Fruit fly (Drosophila melanogaster): ENCODE data around the gene Cyp4e3.

The Cyp4e3 gene

dm6 chr2L:9705872-9706317 is 44.0 kb downstream of the Cyp4e3 start, which contains the start of gene CG31710:
CG31710 (minus strand) TSS chr2L:9705954.
- peak; percentile 22 for TF ChIP-seq mirr (GFP tag; optimal IDR thresholded peaks at IDR 0.05)
- no peak for TF ChIP-seq D (optimal IDR thresholded peaks at IDR 0.05)
- TF ChIP-seq D (GFP tag; optimal IDR thresholded peaks at IDR 0.05) = no peak
- TF ChIP-seq da (GFP tag; optimal IDR thresholded peaks at IDR 0.05) = no peak
- no peak for TF ChIP-seq GATAe (GFP tag; conservative IDR thresholded peaks at IDR 0.05)
- TF ChIP-seq CG9437 (GFP tag; optimal IDR thresholded peaks at IDR 0.05) = no peak
- no peak for TF ChIP-seq bigmax (GFP tag; optimal IDR thresholded peaks at IDR 0.05)
- TF ChIP-seq Pdp1 (GFP tag; optimal IDR thresholded peaks at IDR 0.05) = peak in 1 of 2 experiments; percentile 48
- TF ChIP-seq nmo (GFP tag; optimal IDR thresholded peaks at IDR 0.05) = no peak
- no peak for TF ChIP-seq aop (GFP tag; IDR thresholded peaks at IDR 0.05)
- TF ChIP-seq chm (GFP tag; IDR thresholded peaks at IDR 0.05) = peak; percentile 59; the same call in 1 of the 2 replicates
- no peak for TF ChIP-seq Nf-YA (GFP tag; IDR thresholded peaks at IDR 0.05)
- no peak for TF ChIP-seq ab (GFP tag; optimal IDR thresholded peaks at IDR 0.05)
- peak; percentile 28 for TF ChIP-seq PHDP (tag; optimal IDR thresholded peaks at IDR 0.05)
- peak; percentile 78; the same call in 1 of the 3 replicates for TF ChIP-seq CG34422 (GFP tag; IDR thresholded peaks at IDR 0.05)
- no peak for TF ChIP-seq esg (GFP tag; conservative IDR thresholded peaks at IDR 0.05)
- no peak for TF ChIP-seq CG1792 (GFP tag; optimal IDR thresholded peaks at IDR 0.05)
- TF ChIP-seq abd-A (tag; optimal IDR thresholded peaks at IDR 0.05) = peak; percentile 60
- no peak for TF ChIP-seq Hsf (GFP tag; optimal IDR thresholded peaks at IDR 0.05)
- TF ChIP-seq ci (GFP tag; IDR thresholded peaks at IDR 0.05) = peak; percentile 27; the same call in 1 of the 3 replicates
- TF ChIP-seq pfk (GFP tag; optimal IDR thresholded peaks at IDR 0.05) = no peak
- TF ChIP-seq CG17328 (GFP tag; IDR thresholded peaks at IDR 0.05) = no peak
- no peak for TF ChIP-seq CG3995 (GFP tag; optimal IDR thresholded peaks at IDR 0.05)
- peak; percentile 46 for TF ChIP-seq HmgZ (tag; optimal IDR thresholded peaks at IDR 0.05)
- no peak for TF ChIP-seq caup (GFP tag; optimal IDR thresholded peaks at IDR 0.05; ENCODE audit: severe bottlenecking)
- no peak for TF ChIP-seq crc (GFP tag; optimal IDR thresholded peaks at IDR 0.05)
- no peak for TF ChIP-seq wdn (GFP tag; IDR thresholded peaks at IDR 0.05)
- no peak for TF ChIP-seq inv (GFP tag; IDR thresholded peaks at IDR 0.05; ENCODE audit: partially characterized antibody)
- TF ChIP-seq CG11696 (GFP tag; IDR thresholded peaks at IDR 0.05) = no peak
- TF ChIP-seq sisA (GFP tag; IDR thresholded peaks at IDR 0.05) = no peak
- TF ChIP-seq z (GFP tag; IDR thresholded peaks at IDR 0.05) = no peak
- TF ChIP-seq CG5245 (GFP tag; optimal IDR thresholded peaks at IDR 0.05) = no peak
- no peak for TF ChIP-seq Dbx (GFP tag; IDR thresholded peaks at IDR 0.05)
- no peak for TF ChIP-seq hkb (optimal IDR thresholded peaks at IDR 0.05)
- TF ChIP-seq hkb (GFP tag; IDR thresholded peaks at IDR 0.05) = peak; percentile 56; the same call in 1 of the 2 replicates
- TF ChIP-seq Adf1 (GFP tag; IDR thresholded peaks at IDR 0.05) = no peak; the same call in 1 of the 2 replicates
- no peak for TF ChIP-seq CG1603 (tag; optimal IDR thresholded peaks at IDR 0.05)
- TF ChIP-seq CG32772 (GFP tag; IDR thresholded peaks at IDR 0.05) = no peak
- TF ChIP-seq CG10147 (GFP tag; optimal IDR thresholded peaks at IDR 0.05) = peak; percentile 11
- TF ChIP-seq NFAT (GFP tag; IDR thresholded peaks at IDR 0.05) = no peak
- TF ChIP-seq Ptx1 (GFP tag; IDR thresholded peaks at IDR 0.05) = no peak
- no peak for TF ChIP-seq CG3847 (GFP tag; IDR thresholded peaks at IDR 0.05)
- TF ChIP-seq Optix (GFP tag; IDR thresholded peaks at IDR 0.05) = no peak
- TF ChIP-seq fd64A (GFP tag; optimal IDR thresholded peaks at IDR 0.05) = no peak
- TF ChIP-seq crp (GFP tag; optimal IDR thresholded peaks at IDR 0.05) = no peak
- TF ChIP-seq CG1024 (GFP tag; IDR thresholded peaks at IDR 0.05) = no peak; the same call in 1 of the 2 replicates
- TF ChIP-seq tio (GFP tag; optimal IDR thresholded peaks at IDR 0.05) = no peak
- TF ChIP-seq CG9609 (GFP tag; optimal IDR thresholded peaks at IDR 0.05) = no peak
- no peak for TF ChIP-seq CG13775 (GFP tag; optimal IDR thresholded peaks at IDR 0.05)
- TF ChIP-seq CG13296 (GFP tag; optimal IDR thresholded peaks at IDR 0.05) = no peak
- TF ChIP-seq salm (tag; optimal IDR thresholded peaks at IDR 0.05) = no peak
- no peak for TF ChIP-seq gfzf (GFP tag; optimal IDR thresholded peaks at IDR 0.05)

Measured in whole organism, embryonic.